Fruit fly (Drosophila melanogaster) whole organism, embryonic: ENCODE data around the gene THADA.

Source experiments
- Ada2b ChIP-seq: fragments of 200-800 bp; sonication (Bioruptor generic); IDR thresholded peaks from 2 replicates; pipeline ENCODE4 v1.3.6; 2022; ENCODE audit warnings: missing biosample characterization, missing genetic modification characterization
- Atf-2 ChIP-seq: fragments of 200-800 bp; sonication (Bioruptor generic); optimal IDR thresholded peaks from 2 replicates; lab custom pipeline; 2016; ENCODE audit warnings: missing biosample characterization, missing genetic modification characterization
- Blimp-1 ChIP-seq: fragments of 200-800 bp; sonication (Bioruptor generic); optimal IDR thresholded peaks from 3 replicates; lab custom pipeline; 2018; ENCODE audit warnings: missing biosample characterization, missing genetic modification characterization, mild to moderate bottlenecking, moderate library complexity, missing genetic modification reagents
- CG10209 ChIP-seq: fragments of 200-800 bp; sonication (Bioruptor generic); optimal IDR thresholded peaks from 3 replicates; lab custom pipeline; 2017; ENCODE audit warnings: missing biosample characterization, mild to moderate bottlenecking, missing genetic modification characterization, missing genetic modification reagents
- CG10267 ChIP-seq: fragments of 200-800 bp; sonication (Bioruptor generic); optimal IDR thresholded peaks from 2 replicates; lab custom pipeline; 2018; ENCODE audit warnings: missing biosample characterization, mild to moderate bottlenecking, missing genetic modification characterization, moderate library complexity
- CG12219 ChIP-seq: fragments of 200-800 bp; sonication (Bioruptor generic); optimal IDR thresholded peaks from 3 replicates; lab custom pipeline; 2018; ENCODE audit warnings: missing biosample characterization, mild to moderate bottlenecking, missing genetic modification characterization
- CG12391 ChIP-seq: fragments of 200-800 bp; sonication (Bioruptor generic); optimal IDR thresholded peaks from 3 replicates; lab custom pipeline; 2018; ENCODE audit warnings: missing biosample characterization, mild to moderate bottlenecking, missing genetic modification characterization, moderate library complexity
- CG13424 ChIP-seq: fragments of 200-800 bp; sonication (Bioruptor generic); optimal IDR thresholded peaks from 2 replicates; lab custom pipeline; 2019; ENCODE audit warnings: missing biosample characterization, mild to moderate bottlenecking, missing genetic modification characterization, moderate library complexity
- CG13624 ChIP-seq: fragments of 200-800 bp; sonication (Bioruptor generic); optimal IDR thresholded peaks from 2 replicates; lab custom pipeline; 2016; ENCODE audit warnings: missing biosample characterization, missing genetic modification characterization
- CG13775 ChIP-seq: fragments of 200-800 bp; sonication (Bioruptor generic); optimal IDR thresholded peaks from 3 replicates; lab custom pipeline; 2017; ENCODE audit warnings: missing biosample characterization, mild to moderate bottlenecking, missing genetic modification characterization
- CG14710 ChIP-seq: fragments of 200-800 bp; sonication (Bioruptor generic); optimal IDR thresholded peaks from 3 replicates; lab custom pipeline; 2019; ENCODE audit warnings: missing biosample characterization, mild to moderate bottlenecking, missing genetic modification characterization, moderate library complexity
- CG15269 ChIP-seq: fragments of 200-800 bp; sonication (Bioruptor generic); optimal IDR thresholded peaks from 2 replicates; lab custom pipeline; 2018; ENCODE audit warnings: missing biosample characterization, mild to moderate bottlenecking, missing genetic modification characterization, moderate library complexity
- CG1529 ChIP-seq: fragments of 200-800 bp; sonication (Bioruptor generic); optimal IDR thresholded peaks from 3 replicates; lab custom pipeline; 2018; ENCODE audit warnings: missing biosample characterization, missing genetic modification characterization
- CG1603 ChIP-seq: fragments of 200-800 bp; sonication (Bioruptor generic); optimal IDR thresholded peaks from 2 replicates; lab custom pipeline; 2019; ENCODE audit warnings: missing biosample characterization, mild to moderate bottlenecking, missing genetic modification characterization, moderate library complexity
- CG17361 ChIP-seq: fragments of 200-800 bp; sonication (Bioruptor generic); IDR thresholded peaks from 3 replicates; pipeline ENCODE4 v1.3.6; 2022; ENCODE audit warnings: missing biosample characterization, missing genetic modification characterization
- CG17385 ChIP-seq: fragments of 200-800 bp; sonication (Bioruptor generic); optimal IDR thresholded peaks from 3 replicates; lab custom pipeline; 2018; ENCODE audit warnings: missing biosample characterization, mild to moderate bottlenecking, missing genetic modification characterization
- CG18599 ChIP-seq: fragments of 200-800 bp; sonication (Bioruptor generic); optimal IDR thresholded peaks from 3 replicates; lab custom pipeline; 2017; ENCODE audit warnings: missing biosample characterization, missing genetic modification characterization, mild to moderate bottlenecking, moderate library complexity, missing genetic modification reagents
- CG2199 ChIP-seq: fragments of 200-800 bp; sonication (Bioruptor generic); IDR thresholded peaks from 3 replicates; pipeline ENCODE4 v1.3.6; 2022; ENCODE audit warnings: missing biosample characterization, missing genetic modification characterization
- CG31441 ChIP-seq: fragments of 200-800 bp; sonication (Bioruptor generic); IDR thresholded peaks from 2 replicates; pipeline ENCODE4 v1.3.6; 2022; ENCODE audit warnings: missing biosample characterization, missing genetic modification characterization
- CG5180 ChIP-seq: fragments of 200-800 bp; sonication (Bioruptor generic); optimal IDR thresholded peaks from 3 replicates; lab custom pipeline; 2017; ENCODE audit warnings: missing biosample characterization, missing genetic modification characterization, mild to moderate bottlenecking, moderate library complexity, missing genetic modification reagents
- CG6254 ChIP-seq: fragments of 200-800 bp; sonication (Bioruptor generic); optimal IDR thresholded peaks from 3 replicates; lab custom pipeline; 2017; ENCODE audit warnings: mild to moderate bottlenecking, missing biosample characterization, missing genetic modification reagents, missing genetic modification characterization
- CG6654 ChIP-seq: fragments of 200-800 bp; sonication (Bioruptor generic); optimal IDR thresholded peaks from 2 replicates; lab custom pipeline; 2017; ENCODE audit warnings: missing biosample characterization, mild to moderate bottlenecking, missing genetic modification characterization
- CG9437 ChIP-seq: fragments of 200-800 bp; sonication (Bioruptor generic); optimal IDR thresholded peaks from 2 replicates; lab custom pipeline; 2018; ENCODE audit warnings: missing biosample characterization, mild to moderate bottlenecking, missing genetic modification characterization
- CoRest ChIP-seq: fragments of 200-800 bp; sonication (Bioruptor generic); optimal IDR thresholded peaks from 3 replicates; lab custom pipeline; 2018; ENCODE audit warnings: missing biosample characterization, mild to moderate bottlenecking, missing genetic modification characterization, moderate library complexity
- E2f2 ChIP-seq: fragments of 200-800 bp; sonication (Bioruptor generic); IDR thresholded peaks from 2 replicates; pipeline ENCODE4 v1.3.6; 2022; ENCODE audit warnings: missing biosample characterization, missing genetic modification characterization
- Fer1 ChIP-seq: fragments of 200-800 bp; sonication (Bioruptor generic); optimal IDR thresholded peaks from 2 replicates; lab custom pipeline; 2017; ENCODE audit warnings: missing biosample characterization, mild to moderate bottlenecking, missing genetic modification characterization
- HHEX ChIP-seq: fragments of 200-800 bp; sonication (Bioruptor generic); optimal IDR thresholded peaks from 3 replicates; lab custom pipeline; 2017; ENCODE audit warnings: missing biosample characterization, mild to moderate bottlenecking, missing genetic modification characterization, missing genetic modification reagents
- HLH3B ChIP-seq: fragments of 200-800 bp; sonication (Bioruptor generic); IDR thresholded peaks from 2 replicates; pipeline ENCODE4 v1.3.6; 2022; ENCODE audit warnings: missing biosample characterization, missing genetic modification characterization
- Hr78 ChIP-seq, 2 experiments: fragments of 200-800 bp in 1 of 2; fragments of >200 bp in 1 of 2; sonication (Bioruptor generic) in 1 of 2; optimal IDR thresholded peaks; 2 replicates each; lab custom pipeline; 2017 to 2019; ENCODE audit warnings: missing biosample characterization in 2 of 2, missing genetic modification characterization in 2 of 2, mild to moderate bottlenecking in 1 of 2, moderate library complexity in 1 of 2
- Hsf ChIP-seq: fragments of 200-800 bp; sonication (Bioruptor generic); optimal IDR thresholded peaks from 3 replicates; lab custom pipeline; 2016; ENCODE audit warnings: missing biosample characterization, missing genetic modification characterization
- Sox102F ChIP-seq: fragments of 200-800 bp; sonication (Bioruptor generic); optimal IDR thresholded peaks from 2 replicates; lab custom pipeline; 2018; ENCODE audit warnings: missing biosample characterization, mild to moderate bottlenecking, missing genetic modification characterization, moderate library complexity
- Ssrp ChIP-seq: fragments of 200-800 bp; sonication (Bioruptor generic); optimal IDR thresholded peaks from 2 replicates; lab custom pipeline; 2018; ENCODE audit warnings: missing biosample characterization, mild to moderate bottlenecking, missing genetic modification characterization, moderate library complexity
- abd-A ChIP-seq: fragments of 200-800 bp; sonication (Bioruptor generic); optimal IDR thresholded peaks from 3 replicates; lab custom pipeline; 2019; ENCODE audit warnings: missing biosample characterization, mild to moderate bottlenecking, missing genetic modification characterization, moderate library complexity
- ash1 ChIP-seq: fragments of 200-800 bp; sonication (Bioruptor generic); optimal IDR thresholded peaks from 2 replicates; lab custom pipeline; 2018; ENCODE audit warnings: missing biosample characterization, mild to moderate bottlenecking, missing genetic modification characterization
- bigmax ChIP-seq: fragments of 200-800 bp; sonication (Bioruptor generic); optimal IDR thresholded peaks from 2 replicates; lab custom pipeline; 2018; ENCODE audit warnings: missing biosample characterization, mild to moderate bottlenecking, missing genetic modification characterization
- bsh ChIP-seq, 2 experiments: fragments of 200-800 bp; sonication (Bioruptor generic); optimal IDR thresholded peaks; 2 replicates each; lab custom pipeline; 2017 to 2018; ENCODE audit warnings: mild to moderate bottlenecking in 2 of 2, missing biosample characterization in 2 of 2, missing genetic modification characterization in 2 of 2, moderate library complexity in 1 of 2
- cad ChIP-seq: fragments of >200 bp; optimal IDR thresholded peaks from 2 replicates; lab custom pipeline; 2017; ENCODE audit warnings: missing biosample characterization, missing genetic modification characterization
- dm ChIP-seq: fragments of 200-800 bp; sonication (Bioruptor generic); optimal IDR thresholded peaks from 3 replicates; lab custom pipeline; 2016; ENCODE audit warnings: missing biosample characterization, missing genetic modification characterization
- dmrt99B ChIP-seq: fragments of 200-800 bp; sonication (Bioruptor generic); optimal IDR thresholded peaks from 2 replicates; lab custom pipeline; 2018; ENCODE audit warnings: missing biosample characterization, mild to moderate bottlenecking, missing genetic modification characterization, moderate library complexity
- ems ChIP-seq: fragments of 200-800 bp; sonication (Bioruptor generic); optimal IDR thresholded peaks from 3 replicates; lab custom pipeline; 2016; ENCODE audit warnings: missing biosample characterization, missing genetic modification characterization
- ewg ChIP-seq: fragments of 200-800 bp; sonication (Bioruptor generic); optimal IDR thresholded peaks from 3 replicates; lab custom pipeline; 2017; ENCODE audit warnings: mild to moderate bottlenecking, missing biosample characterization, missing genetic modification reagents, missing genetic modification characterization
- kah ChIP-seq: fragments of 200-800 bp; sonication (Bioruptor generic); optimal IDR thresholded peaks from 2 replicates; lab custom pipeline; 2018; ENCODE audit warnings: missing biosample characterization, mild to moderate bottlenecking, missing genetic modification characterization
- lola ChIP-seq, 3 experiments: fragments of >200 bp in 2 of 3; fragments of 200-800 bp in 1 of 3; sonication (Bioruptor generic) in 1 of 3; optimal IDR thresholded peaks; 2 replicates each; lab custom pipeline; 2017 to 2019; ENCODE audit warnings: missing biosample characterization in 3 of 3, missing genetic modification characterization in 3 of 3, mild to moderate bottlenecking in 1 of 3, moderate library complexity in 1 of 3
- nerfin-1 ChIP-seq: fragments of 200-800 bp; sonication (Bioruptor generic); optimal IDR thresholded peaks from 3 replicates; lab custom pipeline; 2019; ENCODE audit warnings: missing biosample characterization, mild to moderate bottlenecking, missing genetic modification characterization, moderate library complexity
- oc ChIP-seq: fragments of 200-800 bp; sonication (Bioruptor generic); optimal IDR thresholded peaks from 2 replicates; lab custom pipeline; 2018; ENCODE audit warnings: missing biosample characterization, mild to moderate bottlenecking, missing genetic modification characterization, moderate library complexity
- org-1 ChIP-seq: fragments of 200-800 bp; sonication (Bioruptor generic); optimal IDR thresholded peaks from 2 replicates; lab custom pipeline; 2017; ENCODE audit warnings: missing biosample characterization, missing genetic modification characterization
- phol ChIP-seq: fragments of 200-800 bp; sonication (Bioruptor generic); optimal IDR thresholded peaks from 3 replicates; lab custom pipeline; 2018; ENCODE audit warnings: missing biosample characterization, mild to moderate bottlenecking, missing genetic modification characterization, moderate library complexity
- sens ChIP-seq: fragments of 200-800 bp; sonication (Bioruptor generic); peaks from one replicate; lab custom pipeline; 2016; ENCODE audit warnings: missing biosample characterization, missing genetic modification characterization

THADA gene

dm6 chrX:19875059-19875458 is 9.7 kb upstream of the THADA start (continued):
- TF ChIP-seq CoRest (peak; percentile 17), HHEX (no peak), CG17385 (peak; percentile 36), CG6654 (GFP tag; lab: Kevin White, UChicago) (peak; percentile 10), kah (GFP tag; lab: Kevin White, UChicago) (no peak), CG5180 (GFP tag; lab: Kevin White, UChicago) (peak; percentile 1), CG6254 (GFP tag; lab: Kevin White, UChicago) (peak; percentile 45), CG12391 (tag; lab: Kevin White, UChicago) (peak; percentile 38), ash1 (no peak), Atf-2 (GFP tag; lab: Kevin White, UChicago) (peak; percentile 30), Sox102F (GFP tag; lab: Kevin White, UChicago) (peak; percentile 61), org-1 (GFP tag; lab: Kevin White, UChicago) (peak; percentile 24), phol (peak; percentile 54), Hr78 (GFP tag; optimal IDR thresholded peaks at IDR 0.05; lab: Kevin White, UChicago) (peak in 1 of 2 experiments; percentile 3), CG9437 (GFP tag; lab: Kevin White, UChicago) (peak; percentile 27), bsh (GFP tag; optimal IDR thresholded peaks at IDR 0.05; lab: Kevin White, UChicago) (peak; percentile 56 to 94), CG13624 (GFP tag; lab: Kevin White, UChicago) (no peak), ewg (GFP tag; lab: Kevin White, UChicago) (peak; percentile 26), ems (GFP tag; lab: Kevin White, UChicago) (no peak), CG13775 (GFP tag; lab: Kevin White, UChicago) (no peak), dm (GFP tag; lab: Kevin White, UChicago) (no peak), CG14710 (tag; lab: Kevin White, UChicago) (peak; percentile 14), Fer1 (GFP tag; lab: Kevin White, UChicago) (peak; percentile 2), CG17361 (peak; percentile 45; the same call in 1 of the 3 replicates), CG31441 (peak; percentile 52), oc (tag; lab: Kevin White, UChicago) (no peak), CG13424 (tag; lab: Kevin White, UChicago) (peak; percentile 22), nerfin-1 (tag; lab: Kevin White, UChicago) (peak; percentile 23), sens (peak; percentile 84), bigmax (no peak), HLH3B (GFP tag; lab: Robert Waterston, UW) (0 out of 2 replicates have a peak, but pooled peaks have one; percentile 9), abd-A (no peak), Ssrp (tag; lab: Kevin White, UChicago) (peak; percentile 39), CG1529 (GFP tag; lab: Kevin White, UChicago) (peak; percentile 38), CG10267 (tag; lab: Kevin White, UChicago) (peak; percentile 26), Ada2b (no peak), lola (GFP tag; optimal IDR thresholded peaks at IDR 0.05; lab: Kevin White, UChicago) (peak in 1 of 3 experiments; percentile 14), Blimp-1 (GFP tag; lab: Kevin White, UChicago) (peak; percentile 56), CG10209 (GFP tag; lab: Kevin White, UChicago) (peak; percentile 11), Hsf (GFP tag; lab: Kevin White, UChicago) (peak; percentile 17), E2f2 (GFP tag; lab: Robert Waterston, UW) (peak; percentile 18; the same call in 1 of the 2 replicates), cad (GFP tag; lab: Kevin White, UChicago) (no peak), dmrt99B (tag; lab: Kevin White, UChicago) (peak; percentile 71), CG18599 (GFP tag; lab: Kevin White, UChicago) (peak; percentile 52), CG2199 (GFP tag; lab: Robert Waterston, UW) (no peak), CG1603 (tag; lab: Kevin White, UChicago) (peak; percentile 54), CG12219 (GFP tag; lab: Kevin White, UChicago) (no peak), CG15269 (tag; lab: Kevin White, UChicago) (peak; percentile 22)
